Worm (Caenorhabditis elegans) whole organism, L4/young adult: Measurements from ENCODE around the gene nhr-205.

Experiments used
- W03F9.2 ChIP-seq: fragments of 150-350 bp; optimal IDR thresholded peaks from 2 replicates; lab custom pipeline; 2014; ENCODE audit warnings: missing biosample characterization, missing genetic modification characterization
- dao-5 ChIP-seq: sonication (generic microtip); optimal IDR thresholded peaks from 2 replicates; lab custom pipeline; 2016; ENCODE audit warnings: missing genotype, missing genetic modification characterization, moderate library complexity, missing compliant biosample characterization
- him-1 ChIP-seq: sonication (generic microtip); optimal IDR thresholded peaks from 2 replicates; lab custom pipeline; 2016; ENCODE audit warnings: missing genotype, missing genetic modification reagents, missing genetic modification characterization, missing compliant biosample characterization

The nhr-205 gene

DNA sequence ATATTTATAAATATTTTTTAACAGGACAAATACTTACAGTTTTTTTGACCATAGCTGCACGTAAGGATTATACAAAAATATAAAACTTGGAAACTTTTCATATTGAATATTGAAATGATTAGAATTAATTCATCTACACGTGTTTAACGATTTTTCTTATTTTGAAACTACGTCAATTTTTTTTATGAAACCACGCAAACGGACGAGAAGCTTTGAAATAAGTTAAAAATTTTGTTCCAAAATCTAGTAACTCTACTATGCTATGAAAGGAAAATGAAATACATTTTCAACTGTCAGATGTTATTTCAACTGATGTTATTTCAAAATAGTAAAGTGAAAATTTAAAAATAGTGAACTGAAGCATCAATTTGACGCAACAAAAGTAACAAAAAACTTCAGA, 7.8 kb downstream of the nhr-205 start, which contains the start of gene F57A8.6:
Gene F57A8.6, minus strand, starts transcription at position 101 of the 400 bp plus-strand sequence.
- TF ChIP-seq him-1 (tag; lab: Kevin White, UChicago), result no peak
- TF ChIP-seq dao-5, result no peak
- TF ChIP-seq W03F9.2 (tag; lab: Kevin White, UChicago), result no peak

DNA sequence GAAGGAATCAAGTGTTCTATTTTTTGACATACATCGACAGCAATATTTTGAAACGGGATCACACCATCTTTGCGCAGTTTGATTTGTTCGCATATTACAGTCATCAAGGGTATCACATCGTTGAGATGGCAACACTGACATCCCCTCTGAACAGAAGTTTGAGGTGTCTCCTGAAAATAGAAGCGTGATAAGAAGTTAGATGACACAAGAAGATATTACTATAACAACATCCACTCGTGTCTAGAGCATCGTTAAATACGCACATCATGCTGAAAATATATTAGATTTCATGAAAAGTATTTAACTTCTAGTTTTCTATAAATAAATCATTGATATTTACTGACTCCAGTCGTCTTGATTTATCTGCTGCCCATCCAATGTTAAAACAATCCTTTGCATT, 8.9 kb downstream of the nhr-205 start:
- TF ChIP-seq W03F9.2 (tag; lab: Kevin White, UChicago) (no peak), dao-5 (no peak), him-1 (tag; lab: Kevin White, UChicago) (no peak)

DNA sequence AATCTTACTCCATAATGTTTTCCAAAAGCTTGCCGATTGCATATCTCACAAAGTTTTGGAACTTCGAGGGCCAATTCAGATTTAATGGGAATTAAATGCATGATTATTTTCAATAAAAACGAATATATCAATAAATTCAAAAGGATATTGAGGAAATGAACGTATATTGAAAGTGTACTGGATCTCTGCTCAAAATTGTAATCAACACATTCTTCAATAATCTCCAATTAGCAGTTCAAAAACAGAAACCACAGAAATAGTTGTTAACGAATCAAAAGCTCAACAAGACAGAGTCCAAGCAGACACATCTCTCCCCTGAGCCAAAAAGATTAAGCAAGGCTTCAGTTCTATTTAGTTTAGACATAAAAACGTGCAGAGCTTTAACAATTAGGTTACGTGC, 11.0 kb downstream of the nhr-205 start, which contains the start of gene nhr-192:
Gene nhr-192, minus strand, starts transcription at position 101 of the 400 bp plus-strand sequence.
- TF ChIP-seq W03F9.2 (tag; lab: Kevin White, UChicago), result no peak
- TF ChIP-seq him-1 (tag; lab: Kevin White, UChicago), result no peak
- no peak for TF ChIP-seq dao-5

DNA sequence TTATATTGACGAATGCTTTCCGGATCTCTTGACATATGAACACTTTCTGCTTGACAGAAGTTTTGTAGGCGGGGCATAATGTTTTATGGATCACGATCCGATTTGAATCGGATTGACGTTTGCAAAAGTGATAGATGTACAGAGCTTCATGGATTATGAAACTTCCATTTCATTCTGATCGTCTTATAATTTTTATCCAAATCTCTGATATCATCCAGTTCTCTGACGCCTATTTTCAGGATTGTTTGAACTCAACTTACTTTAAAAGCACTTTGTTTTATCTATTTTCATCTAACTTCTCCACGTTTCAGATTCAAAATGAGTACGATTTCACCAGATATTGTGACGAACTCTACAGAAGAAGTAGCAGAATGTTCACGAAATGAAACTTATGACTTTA, 14.8 kb downstream of the nhr-205 start, which contains the start of gene npr-39:
Gene npr-39, plus strand, starts transcription at position 301 of the 400 bp plus-strand sequence.
- TF ChIP-seq him-1 (tag; lab: Kevin White, UChicago) (no peak), W03F9.2 (tag; lab: Kevin White, UChicago) (no peak), dao-5 (no peak)

DNA sequence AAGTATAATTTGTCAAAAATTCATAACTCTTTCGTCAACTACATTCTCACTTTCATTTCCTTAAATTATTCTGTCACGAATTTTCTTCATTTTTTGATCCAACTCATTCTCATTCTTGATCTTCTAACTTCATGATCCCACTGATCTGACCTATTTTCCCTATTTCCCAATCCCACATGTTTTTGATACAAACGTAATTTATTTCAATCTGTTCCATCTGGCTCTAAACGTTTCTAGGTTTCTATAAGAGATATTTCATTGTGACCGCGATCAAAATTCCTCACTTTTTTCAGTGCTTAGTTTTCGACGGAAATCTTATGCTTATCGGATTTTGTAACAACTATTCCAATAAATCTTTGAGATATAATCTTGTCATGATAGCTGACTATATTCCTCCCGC, 15.9 kb downstream of the nhr-205 start:
- no peak for TF ChIP-seq him-1 (tag; lab: Kevin White, UChicago)
- no peak for TF ChIP-seq W03F9.2 (tag; lab: Kevin White, UChicago)
- no peak for TF ChIP-seq dao-5

DNA sequence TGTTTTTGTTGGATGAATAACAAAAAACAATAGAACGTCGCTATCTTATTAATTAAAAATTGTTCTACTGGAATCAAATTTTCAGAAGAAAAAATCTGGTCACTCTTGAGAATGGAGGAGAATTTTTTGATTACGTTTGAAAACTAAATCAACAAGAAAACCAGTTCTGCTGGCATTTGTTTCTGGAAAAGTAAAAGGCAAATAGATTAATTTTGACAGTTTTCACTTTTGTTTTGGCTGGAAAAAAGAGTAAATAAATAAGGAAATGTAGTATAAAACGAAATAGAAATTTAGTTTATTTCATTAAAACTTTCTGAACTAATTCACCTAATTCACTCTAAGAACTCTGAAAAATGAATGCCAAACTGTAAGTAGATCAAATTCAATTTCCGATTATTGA, 17.4 kb downstream of the nhr-205 start, which contains the start of gene fipr-13:
Gene fipr-13, plus strand, starts transcription at position 301 of the 400 bp plus-strand sequence.
- TF ChIP-seq dao-5 (no peak), W03F9.2 (tag; lab: Kevin White, UChicago) (no peak), him-1 (tag; lab: Kevin White, UChicago) (no peak)

DNA sequence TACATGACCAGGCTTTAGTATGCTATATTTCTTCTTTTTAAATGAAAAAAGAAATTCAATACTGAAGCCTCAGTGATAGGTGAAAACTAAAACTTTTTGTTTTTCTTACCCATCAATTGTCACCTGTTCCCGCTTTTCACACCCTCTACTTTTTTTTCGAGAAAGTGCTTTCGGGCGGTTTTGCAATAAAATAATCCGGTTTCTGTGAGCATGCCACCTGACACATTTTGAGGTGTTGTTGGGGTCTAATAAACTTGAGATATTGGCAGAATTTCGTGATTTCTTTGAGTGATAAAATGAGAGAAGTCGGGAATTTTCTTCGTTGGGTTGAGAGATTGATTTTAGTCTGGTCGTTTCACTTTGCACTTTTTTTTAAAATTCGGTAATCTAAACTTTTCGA, 21.5 kb downstream of the nhr-205 start:
- no peak for TF ChIP-seq W03F9.2 (tag; lab: Kevin White, UChicago)
- TF ChIP-seq him-1 (tag; lab: Kevin White, UChicago), result no peak
- TF ChIP-seq dao-5, result no peak

DNA sequence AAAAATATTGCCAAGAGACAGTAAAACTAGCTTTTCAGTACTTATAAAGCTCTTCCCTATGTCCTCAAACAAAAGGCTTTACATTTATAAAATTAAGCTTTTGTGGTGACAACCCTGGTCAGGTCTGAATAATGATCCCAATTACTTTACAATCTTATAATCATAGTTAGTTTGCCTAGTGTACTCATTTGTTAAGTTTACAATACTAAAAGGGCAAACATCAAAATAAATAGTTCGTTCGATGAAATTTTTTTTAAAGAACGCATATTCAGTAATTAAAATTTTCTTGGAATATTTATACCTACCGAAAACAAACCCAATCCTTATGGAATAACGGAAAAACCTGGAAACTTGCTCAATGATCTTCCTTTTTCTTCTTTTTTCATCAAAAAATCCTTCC, 22.8 kb downstream of the nhr-205 start:
- TF ChIP-seq dao-5 (no peak), W03F9.2 (tag; lab: Kevin White, UChicago) (no peak), him-1 (tag; lab: Kevin White, UChicago) (no peak)

DNA sequence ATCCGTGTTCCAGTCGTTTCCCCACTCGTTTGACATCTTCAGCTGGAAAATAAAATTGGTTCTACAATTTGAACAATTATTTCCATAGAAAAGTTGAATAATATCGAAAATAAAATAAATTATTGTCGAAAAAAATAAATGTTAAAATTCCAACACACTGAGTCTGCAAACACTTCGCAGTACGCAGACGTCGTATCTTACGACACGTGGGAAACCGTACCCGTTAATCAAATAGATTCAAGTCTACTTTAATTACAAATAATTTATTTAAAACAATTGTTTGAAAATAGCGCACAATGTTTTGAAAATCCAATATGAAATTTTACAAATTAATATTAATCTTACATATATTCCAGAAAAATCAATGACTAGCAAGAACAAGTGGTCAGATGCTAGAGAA, 26.7 kb downstream of the nhr-205 start, which contains the start of gene yif-1:
Gene yif-1, minus strand, starts transcription at position 42 of the 400 bp plus-strand sequence.
- no peak for TF ChIP-seq him-1 (tag; lab: Kevin White, UChicago)
- TF ChIP-seq W03F9.2 (tag; lab: Kevin White, UChicago), result no peak
- no peak for TF ChIP-seq dao-5

DNA sequence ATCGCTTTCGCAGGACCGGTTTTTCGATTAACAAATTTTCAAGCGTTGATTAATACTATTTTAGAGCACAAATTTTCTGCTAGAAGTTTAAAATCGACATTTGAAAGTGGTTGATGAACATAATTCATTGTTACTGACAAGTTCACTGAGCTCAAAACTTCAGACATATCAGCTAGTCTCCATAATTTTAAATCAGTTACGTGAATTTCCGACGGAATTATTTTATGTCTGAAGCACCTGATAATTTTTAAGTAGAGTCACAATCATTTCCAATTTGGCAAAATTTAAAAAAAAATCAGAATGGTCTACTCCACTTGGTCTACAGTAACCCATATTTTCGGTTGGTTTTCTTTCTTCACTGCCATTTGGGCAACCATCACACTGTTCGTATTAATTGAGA, 29.7 kb downstream of the nhr-205 start, which contains the start of gene str-118:
Gene str-118, plus strand, starts transcription at position 301 of the 400 bp plus-strand sequence.
- no peak for TF ChIP-seq him-1 (tag; lab: Kevin White, UChicago)
- TF ChIP-seq dao-5, result no peak
- TF ChIP-seq W03F9.2 (tag; lab: Kevin White, UChicago), result no peak

DNA sequence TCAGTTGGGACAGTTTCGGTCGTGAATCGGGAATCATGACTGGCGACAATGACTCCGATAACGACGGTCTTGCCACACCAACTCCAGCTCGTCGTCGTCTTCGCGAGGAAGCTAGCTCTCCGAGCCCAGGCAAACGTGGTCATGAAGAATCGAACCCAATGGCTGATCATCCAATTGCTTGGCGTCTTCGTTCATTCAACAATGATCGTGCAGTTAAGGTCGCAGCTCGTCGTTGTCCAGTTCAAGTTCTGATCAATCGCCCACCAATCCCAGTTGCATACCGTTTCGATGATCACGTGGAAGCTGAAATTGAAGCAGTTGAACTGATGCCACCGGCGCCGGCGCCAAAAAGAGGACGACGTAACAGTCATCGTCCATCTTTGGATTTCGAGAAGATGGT, 34.4 kb downstream of the nhr-205 start:
- TF ChIP-seq him-1 (tag; lab: Kevin White, UChicago) (no peak), W03F9.2 (tag; lab: Kevin White, UChicago) (no peak), dao-5 (no peak)

DNA sequence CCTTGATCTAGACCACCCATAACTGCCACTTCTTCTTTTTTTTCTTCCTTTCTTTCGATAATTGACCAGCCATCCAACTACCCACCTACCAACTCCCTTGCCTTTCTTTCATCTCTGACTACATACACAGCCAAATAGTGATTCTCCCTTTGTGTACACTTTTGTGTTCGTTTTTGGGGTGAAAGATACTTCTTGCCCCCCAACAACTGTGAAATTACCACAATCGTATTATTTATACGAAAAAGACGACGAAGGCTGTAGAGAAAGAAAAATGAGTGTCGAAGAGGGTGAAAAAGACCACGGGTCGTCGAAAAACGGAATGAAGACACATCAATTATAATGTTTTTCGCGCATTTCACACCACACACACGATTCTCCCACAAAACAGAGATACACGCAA, 35.1 kb downstream of the nhr-205 start:
- no peak for TF ChIP-seq dao-5
- TF ChIP-seq W03F9.2 (tag; lab: Kevin White, UChicago), result no peak
- TF ChIP-seq him-1 (tag; lab: Kevin White, UChicago), result no peak

DNA sequence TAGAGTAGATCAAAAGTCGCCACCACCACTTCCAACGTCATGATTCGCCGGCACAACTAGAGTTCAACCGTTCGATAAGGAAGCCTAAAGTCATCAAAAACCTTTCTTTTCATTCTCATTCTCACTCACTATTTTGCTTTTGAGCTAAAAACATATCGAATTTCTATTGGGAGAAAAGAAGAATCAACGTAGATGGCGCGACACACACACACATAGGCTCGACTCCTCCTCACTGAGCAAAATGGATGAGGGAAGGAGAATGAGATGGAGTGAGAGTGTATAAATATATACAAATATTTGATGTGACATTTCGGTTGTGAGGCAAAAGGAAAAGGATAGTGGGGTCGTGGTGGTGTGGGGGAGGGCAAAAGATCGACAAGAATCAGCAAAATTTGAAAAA, 36.8 kb downstream of the nhr-205 start:
- TF ChIP-seq him-1 (tag; lab: Kevin White, UChicago), result no peak
- TF ChIP-seq dao-5, result no peak
- no peak for TF ChIP-seq W03F9.2 (tag; lab: Kevin White, UChicago)

DNA sequence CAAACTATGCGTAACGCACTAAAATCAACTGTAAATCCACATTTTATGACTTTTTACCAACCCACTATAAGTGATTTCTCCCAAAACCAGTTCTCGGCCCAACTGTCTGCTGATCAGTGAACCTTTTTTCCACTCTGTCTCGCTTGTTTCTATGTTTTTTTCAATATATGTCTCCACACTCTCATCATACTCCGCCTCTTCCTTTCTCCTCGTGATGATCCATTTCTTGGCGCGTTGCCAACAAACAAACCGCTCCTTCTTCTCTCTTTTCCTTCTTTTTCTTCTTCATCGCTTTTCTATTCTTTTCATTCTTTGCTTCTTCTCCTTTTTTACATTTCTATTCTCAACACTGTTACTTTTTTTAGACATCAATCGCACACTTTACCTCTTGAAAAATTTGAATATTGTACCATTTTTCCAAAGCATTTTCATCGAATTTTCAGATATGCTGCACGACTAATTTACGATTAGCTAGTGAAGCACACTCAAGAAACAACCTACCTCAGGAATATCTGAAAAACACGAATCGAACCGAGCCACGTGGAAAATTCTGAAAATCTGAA, 38.3 kb downstream of the nhr-205 start, which contains the start of gene T06E8.8:
Gene T06E8.8, plus strand, starts transcription at position 513 of the 563 bp plus-strand sequence.
- TF ChIP-seq dao-5 (no peak), him-1 (tag; lab: Kevin White, UChicago) (no peak), W03F9.2 (tag; lab: Kevin White, UChicago) (no peak)

DNA sequence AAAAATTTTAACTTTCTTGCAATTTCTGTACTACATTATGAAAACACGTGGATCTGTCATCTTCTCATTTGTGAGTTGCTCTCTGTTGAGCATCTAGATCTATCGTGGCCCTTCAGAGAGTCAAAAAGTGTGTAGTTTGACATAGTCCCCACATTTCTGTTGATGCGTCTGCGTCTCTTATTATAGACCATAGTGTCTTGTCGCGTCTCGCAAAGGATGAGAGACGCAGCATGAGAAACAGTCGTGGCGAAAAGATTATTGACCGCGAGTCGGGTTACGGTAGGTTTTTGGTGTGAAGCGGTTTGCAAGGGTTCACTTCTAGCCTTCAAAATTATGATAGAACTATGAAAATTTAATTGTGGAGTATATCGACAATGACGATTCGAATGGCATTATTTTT, 39.3 kb downstream of the nhr-205 start:
- TF ChIP-seq him-1 (tag; lab: Kevin White, UChicago) (peak; percentile 29), dao-5 (no peak), W03F9.2 (tag; lab: Kevin White, UChicago) (no peak)
